Worm (Caenorhabditis elegans): ENCODE results near the gene smz-1.

Gene smz-1

ce11 chrIV:12419291-12419690 is 35.6 kb upstream of the smz-1 start:
- no peak for TF ChIP-seq B0019.2 (GFP tag; conservative IDR thresholded peaks at IDR 0.05)
- no peak for TF ChIP-seq mxl-1 (tag; optimal IDR thresholded peaks at IDR 0.05)
- no peak for TF ChIP-seq egl-44 (GFP tag; IDR thresholded peaks at IDR 0.05)
- TF ChIP-seq Y53F4B.3 (GFP tag; IDR thresholded peaks at IDR 0.05): no peak
- no peak for TF ChIP-seq lin-26 (GFP tag; IDR thresholded peaks at IDR 0.05)
- no peak for TF ChIP-seq Y56A3A.18 (GFP tag; IDR thresholded peaks at IDR 0.05)
- TF ChIP-seq nhr-80 (tag; optimal IDR thresholded peaks at IDR 0.05): no peak
- TF ChIP-seq atf-7 (tag; optimal IDR thresholded peaks at IDR 0.05): no peak
- TF ChIP-seq ceh-91 (GFP tag; IDR thresholded peaks at IDR 0.05): no peak
- no peak for TF ChIP-seq lin-40 (tag; optimal IDR thresholded peaks at IDR 0.05)
- no peak for TF ChIP-seq pha-4 (tag; optimal IDR thresholded peaks at IDR 0.05)
- TF ChIP-seq mes-4 (tag; optimal IDR thresholded peaks at IDR 0.05): no peak
- TF ChIP-seq hlh-26 (GFP tag; conservative IDR thresholded peaks at IDR 0.05): no peak
- no peak for TF ChIP-seq attf-5 (GFP tag; optimal IDR thresholded peaks at IDR 0.05)
- no peak for TF ChIP-seq K12H6.12 (tag; optimal IDR thresholded peaks at IDR 0.05)

DNA sequence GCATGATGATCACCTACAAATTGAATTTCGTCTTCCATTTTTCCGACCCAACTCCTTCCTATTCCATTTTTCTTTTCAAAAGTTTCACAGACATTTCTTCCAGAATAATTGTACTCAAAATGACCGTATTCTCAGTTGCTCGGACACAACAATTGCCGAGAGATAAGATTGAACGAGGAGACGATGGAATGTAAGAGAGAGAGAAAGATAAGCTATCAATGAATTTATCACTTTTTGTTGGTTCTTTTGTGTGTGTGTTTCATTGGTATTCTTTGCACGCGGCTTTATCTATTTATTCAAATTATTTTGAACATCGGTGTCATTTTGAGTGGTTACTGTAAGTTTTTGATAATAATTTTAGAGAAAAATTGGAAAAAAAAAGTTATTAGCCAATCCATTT is 34.4 kb upstream of the smz-1 start, which contains the start of gene ugt-65:
ugt-65 (plus strand) TSS at position 229 of the 400 bp plus-strand sequence.
- TF ChIP-seq let-607 (tag; optimal IDR thresholded peaks at IDR 0.05) (no peak), nhr-80 (tag; optimal IDR thresholded peaks at IDR 0.05) (peak; percentile 61)

DNA sequence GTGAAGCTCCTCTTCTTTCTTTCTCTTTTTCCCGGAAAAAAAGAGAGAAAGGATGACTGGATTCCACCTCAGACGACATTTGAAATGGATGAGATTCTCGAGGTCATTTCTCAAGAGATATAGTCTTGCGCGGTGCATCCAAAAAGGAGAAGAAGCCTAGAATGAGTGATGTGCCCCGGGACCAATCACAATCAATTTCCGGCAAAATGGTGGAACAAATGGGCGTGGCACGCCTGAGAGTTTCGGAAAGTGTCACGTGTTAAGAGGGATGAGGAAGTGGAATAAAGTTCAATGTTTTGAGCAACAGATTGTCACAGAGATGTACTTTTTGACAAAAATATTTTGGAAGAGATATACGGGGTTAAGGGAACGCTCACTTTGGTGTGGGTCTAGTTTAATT is 29.3 kb upstream of the smz-1 start:
- TF ChIP-seq aptf-3 (GFP tag; IDR thresholded peaks at IDR 0.05) (no peak), egl-18 (GFP tag; IDR thresholded peaks at IDR 0.05) (no peak), chd-7 (tag; optimal IDR thresholded peaks at IDR 0.05) (no peak), snpc-3.4 (tag; optimal IDR thresholded peaks at IDR 0.05) (no peak), madf-10 (tag; optimal IDR thresholded peaks at IDR 0.05) (no peak)

ce11 chrIV:12427687-12428284 is 27.1 kb upstream of the smz-1 start:
- TF ChIP-seq gei-17 (GFP tag; optimal IDR thresholded peaks at IDR 0.05) (no peak), ztf-26 (tag; optimal IDR thresholded peaks at IDR 0.05) (peak; percentile 37), dox-1 (GFP tag; IDR thresholded peaks at IDR 0.05) (0 out of 2 replicates have a peak, but pooled peaks have one; percentile 20), nfyb-1 (GFP tag; IDR thresholded peaks at IDR 0.05) (0 out of 2 replicates have a peak, but pooled peaks have one; percentile 13), hsf-1 (GFP tag; IDR thresholded peaks at IDR 0.05) (no peak), athp-1 (tag; optimal IDR thresholded peaks at IDR 0.05) (peak; percentile 6), lin-40 (tag; optimal IDR thresholded peaks at IDR 0.05) (peak; percentile 22), cebp-2 (GFP tag; IDR thresholded peaks at IDR 0.05) (0 out of 2 replicates have a peak, but pooled peaks have one; percentile 64), tbp1 (GFP tag; optimal IDR thresholded peaks at IDR 0.05) (no peak), egrh-3 (GFP tag; IDR thresholded peaks at IDR 0.05) (peak; percentile 96), zfh-2 (GFP tag; conservative IDR thresholded peaks at IDR 0.05) (peak; percentile 94)

DNA sequence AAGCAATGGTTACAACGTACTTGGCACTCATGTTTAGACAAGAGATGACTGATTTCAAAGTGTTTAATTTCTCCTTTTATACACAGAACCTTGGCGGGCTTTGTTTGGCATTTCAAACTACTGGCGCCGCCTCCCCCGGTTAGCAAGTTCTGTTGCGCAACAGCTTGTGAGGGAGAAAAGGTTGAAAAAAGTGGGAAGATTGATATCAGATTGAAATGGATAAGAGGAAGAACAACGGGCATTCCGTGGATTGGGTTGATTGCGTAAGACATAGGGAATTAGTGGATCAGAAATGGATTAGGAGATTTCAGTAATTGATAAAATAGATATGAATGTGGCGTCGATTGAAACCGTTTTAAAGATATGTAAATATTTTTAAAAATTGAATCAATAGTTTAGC is 26.4 kb upstream of the smz-1 start, which contains the start of gene col-130:
col-130 (minus strand) TSS at position 50 of the 400 bp plus-strand sequence.
- no peak for TF ChIP-seq ceh-100 (GFP tag; IDR thresholded peaks at IDR 0.05)
- TF ChIP-seq ceh-27 (GFP tag; optimal IDR thresholded peaks at IDR 0.05): no peak
- no peak for TF ChIP-seq ccch-3 (GFP tag; optimal IDR thresholded peaks at IDR 0.05)
- no peak for TF ChIP-seq madf-3 (GFP tag; IDR thresholded peaks at IDR 0.05)
- no peak for TF ChIP-seq ztf-28 (GFP tag; IDR thresholded peaks at IDR 0.05)
- TF ChIP-seq xnd-1 (tag; optimal IDR thresholded peaks at IDR 0.05): no peak
- TF ChIP-seq let-607 (tag; optimal IDR thresholded peaks at IDR 0.05): no peak
- no peak for TF ChIP-seq unc-62 (GFP tag; optimal IDR thresholded peaks at IDR 0.05)
- TF ChIP-seq B0035.1 (tag; optimal IDR thresholded peaks at IDR 0.05): no peak

Measured in whole organism, young adult.